Fruit fly (Drosophila melanogaster): ENCODE results near the gene CG15386.
A peak's percentile ranks its signal among the peaks of the same experiment; 100 is the strongest.

Gene CG15386

DNA sequence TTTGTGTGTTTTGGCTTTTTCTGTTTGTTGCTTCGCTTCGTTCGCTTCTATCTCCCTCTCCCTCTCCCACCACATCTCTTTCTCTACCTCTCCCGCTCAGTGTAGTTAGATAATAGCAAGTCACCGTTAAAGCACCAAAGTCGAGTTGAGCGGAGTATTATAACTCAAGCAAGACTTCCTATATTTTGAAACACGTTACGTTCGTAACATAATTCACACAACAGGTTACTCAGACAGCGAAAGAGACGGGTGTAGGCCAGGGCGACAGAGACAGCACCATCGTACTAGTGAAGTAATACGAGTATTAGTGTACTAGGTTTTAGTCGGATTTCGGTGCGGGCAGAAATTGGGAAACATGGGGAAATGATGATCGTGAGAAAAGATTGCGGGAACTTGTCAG lies 43.4 kb downstream of the CG15386 start:
- TF ChIP-seq CG12768 (GFP tag; optimal IDR thresholded peaks at IDR 0.05) = no peak
- TF ChIP-seq kay (GFP tag; ENCODE audit: borderline replicate concordance) = no peak
- no peak for TF ChIP-seq CG1620 (GFP tag; optimal IDR thresholded peaks at IDR 0.05)
- TF ChIP-seq toe (GFP tag; optimal IDR thresholded peaks at IDR 0.05) = no peak
- no peak for TF ChIP-seq cnc (optimal IDR thresholded peaks at IDR 0.05)
- TF ChIP-seq Mnt (GFP tag; optimal IDR thresholded peaks at IDR 0.05) = no peak
- no peak for TF ChIP-seq CG7045 (GFP tag; optimal IDR thresholded peaks at IDR 0.05)
- no peak for TF ChIP-seq ovo (GFP tag; optimal IDR thresholded peaks at IDR 0.05)
- TF ChIP-seq CG7101 (tag; optimal IDR thresholded peaks at IDR 0.05) = no peak
- TF ChIP-seq CG5204 (GFP tag; optimal IDR thresholded peaks at IDR 0.05) = no peak
- TF ChIP-seq cic (GFP tag; optimal IDR thresholded peaks at IDR 0.05) = no peak
- TF ChIP-seq Clk (GFP tag; optimal IDR thresholded peaks at IDR 0.05) = no peak
- no peak for TF ChIP-seq CG14711 (tag; optimal IDR thresholded peaks at IDR 0.05)
- TF ChIP-seq Hr96 (GFP tag; optimal IDR thresholded peaks at IDR 0.05) = no peak
- no peak for TF ChIP-seq Crg-1 (GFP tag; optimal IDR thresholded peaks at IDR 0.05)

DNA sequence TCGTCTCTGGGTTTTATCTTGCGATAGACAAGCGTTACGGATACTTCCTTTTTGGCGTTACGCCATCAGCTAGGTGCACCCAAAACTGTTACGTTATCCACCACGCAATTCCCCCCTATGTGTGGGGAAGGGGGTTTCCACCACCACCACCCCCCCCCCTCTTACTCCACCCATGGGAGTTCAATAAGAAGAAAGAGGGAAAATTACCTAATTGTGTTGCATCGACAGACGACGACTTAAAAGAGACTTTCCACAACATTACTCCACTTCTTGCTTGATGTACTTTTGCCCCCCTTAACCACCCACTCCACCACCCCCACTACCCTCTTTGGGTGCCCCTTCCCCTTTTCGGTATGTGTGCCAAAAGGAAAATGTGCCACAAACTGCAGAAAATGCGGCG lies 43.9 kb downstream of the CG15386 start:
- no peak for TF ChIP-seq ovo (GFP tag; optimal IDR thresholded peaks at IDR 0.05)
- TF ChIP-seq Crg-1 (GFP tag; optimal IDR thresholded peaks at IDR 0.05) = no peak

- TF ChIP-seq CG14711 (tag; optimal IDR thresholded peaks at IDR 0.05) = no peak
- no peak for TF ChIP-seq bab1 (GFP tag; optimal IDR thresholded peaks at IDR 0.05)
- TF ChIP-seq ovo (GFP tag; optimal IDR thresholded peaks at IDR 0.05) = peak; percentile 9
Observed at dm6 chr2L:2172460-2173121, 44.5 kb downstream of the CG15386 start.

DNA sequence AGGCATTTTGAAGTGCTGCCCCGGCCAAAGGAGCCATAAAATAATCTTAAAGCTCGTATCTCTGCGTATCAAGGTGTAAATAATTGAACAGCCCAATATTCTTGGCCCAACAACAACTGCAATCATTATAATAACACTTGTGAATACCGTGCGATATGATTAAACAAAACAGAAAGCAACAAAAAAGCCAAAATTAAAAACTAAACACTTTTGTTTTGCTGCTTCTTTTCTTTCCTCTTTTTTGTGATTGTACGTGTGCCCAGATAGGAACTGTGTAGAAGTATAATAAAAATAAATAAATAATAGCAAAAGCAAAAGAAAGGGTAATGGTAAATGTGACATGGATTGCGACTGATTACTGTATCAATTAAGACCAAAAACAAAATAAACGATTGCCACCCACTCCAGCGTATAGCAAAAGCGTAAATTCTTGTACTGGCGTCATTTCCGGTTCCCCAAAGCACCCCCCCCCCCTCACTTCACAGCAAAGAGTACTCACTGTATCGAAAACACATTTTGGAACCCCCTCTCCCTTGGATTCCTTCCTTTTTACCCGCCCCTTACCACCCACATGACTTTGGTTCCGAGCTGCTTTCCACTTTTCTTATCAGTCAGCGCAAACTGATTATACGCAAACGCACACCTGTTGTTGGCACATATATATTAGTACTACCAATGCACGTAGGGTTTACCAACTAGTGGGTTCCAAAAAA lies 45.5 kb downstream of the CG15386 start:
- peak; percentile 42 for TF ChIP-seq tj (GFP tag; optimal IDR thresholded peaks at IDR 0.05)
- TF ChIP-seq Hr96 (GFP tag; optimal IDR thresholded peaks at IDR 0.05) = no peak
- TF ChIP-seq CG12768 (GFP tag; optimal IDR thresholded peaks at IDR 0.05) = peak; percentile 16
- peak; percentile 70 for TF ChIP-seq kay (GFP tag; ENCODE audit: borderline replicate concordance)
- TF ChIP-seq CG11617 (GFP tag; optimal IDR thresholded peaks at IDR 0.05) = peak; percentile 35
- no peak for TF ChIP-seq pad (GFP tag; optimal IDR thresholded peaks at IDR 0.05)
- no peak for TF ChIP-seq CG14711 (tag; optimal IDR thresholded peaks at IDR 0.05)
- TF ChIP-seq Mnt (GFP tag; optimal IDR thresholded peaks at IDR 0.05) = peak; percentile 39
- TF ChIP-seq Clk (GFP tag; optimal IDR thresholded peaks at IDR 0.05) = no peak
- no peak for TF ChIP-seq toe (GFP tag; optimal IDR thresholded peaks at IDR 0.05)
- TF ChIP-seq Crg-1 (GFP tag; optimal IDR thresholded peaks at IDR 0.05) = no peak
- TF ChIP-seq cic (GFP tag; optimal IDR thresholded peaks at IDR 0.05) = peak; percentile 93
- TF ChIP-seq CG5204 (GFP tag; optimal IDR thresholded peaks at IDR 0.05) = no peak
- TF ChIP-seq ovo (GFP tag; optimal IDR thresholded peaks at IDR 0.05) = peak; percentile 27
- TF ChIP-seq CG7101 (tag; optimal IDR thresholded peaks at IDR 0.05) = peak; percentile 29

- TF ChIP-seq CG33017 (tag; optimal IDR thresholded peaks at IDR 0.05) (no peak), toe (GFP tag; optimal IDR thresholded peaks at IDR 0.05) (no peak), kay (GFP tag; ENCODE audit: borderline replicate concordance) (peak; percentile 34), CG7045 (GFP tag; optimal IDR thresholded peaks at IDR 0.05) (no peak), bab1 (GFP tag; optimal IDR thresholded peaks at IDR 0.05) (no peak), cic (GFP tag; optimal IDR thresholded peaks at IDR 0.05) (peak; percentile 35), ovo (GFP tag; optimal IDR thresholded peaks at IDR 0.05) (peak; percentile 32)
Observed at dm6 chr2L:2168894-2169456, 48.1 kb downstream of the CG15386 start.

DNA sequence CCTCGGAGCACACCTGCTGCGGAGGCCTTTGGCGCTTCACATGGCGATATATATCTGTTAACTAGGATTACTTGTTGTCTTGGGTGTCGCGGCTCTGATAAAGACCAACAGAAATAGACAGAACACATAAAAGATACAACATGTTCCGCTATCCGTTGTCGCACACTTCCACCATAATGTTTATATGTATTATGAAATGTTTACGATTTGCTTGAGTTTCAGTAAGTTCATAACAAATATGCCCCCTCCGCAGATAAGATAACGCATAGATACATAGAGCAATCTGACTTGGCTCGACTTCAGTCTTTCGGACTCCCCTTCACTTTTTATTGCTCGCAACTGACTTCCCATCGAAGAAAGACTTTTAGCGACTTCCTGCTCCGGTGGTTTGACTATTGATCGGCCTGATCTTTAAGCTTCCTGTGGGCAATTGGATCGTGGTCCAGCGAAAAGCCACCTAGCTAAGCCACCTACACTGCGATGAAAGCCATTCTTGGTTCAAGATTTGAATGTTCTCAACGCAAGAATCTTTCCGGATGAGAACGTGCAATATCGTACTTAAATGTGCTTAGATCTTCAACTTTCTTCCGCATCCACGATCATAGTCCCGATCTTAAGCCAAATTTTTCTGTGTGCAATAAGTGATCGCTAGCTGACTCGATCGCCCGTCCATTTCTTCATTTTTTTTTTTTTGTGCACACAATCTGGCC lies 48.7 kb downstream of the CG15386 start:
- no peak for TF ChIP-seq CG33017 (tag; optimal IDR thresholded peaks at IDR 0.05)
- TF ChIP-seq kay (GFP tag; ENCODE audit: borderline replicate concordance) = no peak
- no peak for TF ChIP-seq CG5204 (GFP tag; optimal IDR thresholded peaks at IDR 0.05)
- no peak for TF ChIP-seq ovo (GFP tag; optimal IDR thresholded peaks at IDR 0.05)
- no peak for TF ChIP-seq CG7101 (tag; optimal IDR thresholded peaks at IDR 0.05)
- TF ChIP-seq tj (GFP tag; optimal IDR thresholded peaks at IDR 0.05) = no peak
- no peak for TF ChIP-seq CG11617 (GFP tag; optimal IDR thresholded peaks at IDR 0.05)
- no peak for TF ChIP-seq CG12768 (GFP tag; optimal IDR thresholded peaks at IDR 0.05)
- no peak for TF ChIP-seq bab1 (GFP tag; optimal IDR thresholded peaks at IDR 0.05)
- no peak for TF ChIP-seq cnc (optimal IDR thresholded peaks at IDR 0.05)
- no peak for TF ChIP-seq CG14711 (tag; optimal IDR thresholded peaks at IDR 0.05)
- no peak for TF ChIP-seq pad (GFP tag; optimal IDR thresholded peaks at IDR 0.05)
- no peak for TF ChIP-seq Mnt (GFP tag; optimal IDR thresholded peaks at IDR 0.05)
- no peak for TF ChIP-seq CG1620 (GFP tag; optimal IDR thresholded peaks at IDR 0.05)
- TF ChIP-seq Crg-1 (GFP tag; optimal IDR thresholded peaks at IDR 0.05) = no peak
- no peak for TF ChIP-seq Hr96 (GFP tag; optimal IDR thresholded peaks at IDR 0.05)
- no peak for TF ChIP-seq cic (GFP tag; optimal IDR thresholded peaks at IDR 0.05)
